Fruit fly (Drosophila melanogaster) whole organism, prepupa: ENCODE data around the gene CG3739.

ENCODE experiments used
- CG10631 ChIP-seq: fragments of 200-800 bp; sonication (Bioruptor generic); optimal IDR thresholded peaks from 2 replicates; lab custom pipeline; 2016; ENCODE audit warnings: missing biosample characterization, missing genetic modification characterization
- CG10669 ChIP-seq: fragments of 200-800 bp; sonication (Bioruptor generic); optimal IDR thresholded peaks from 3 replicates; lab custom pipeline; 2018; ENCODE audit warnings: missing biosample characterization, mild to moderate bottlenecking, missing genetic modification characterization, moderate library complexity
- CG15336 ChIP-seq: fragments of 200-800 bp; sonication (Bioruptor generic); IDR thresholded peaks from 2 replicates; pipeline ENCODE4 v1.3.6; 2022; ENCODE audit warnings: missing biosample characterization, missing genetic modification characterization
- CG16779 ChIP-seq: fragments of 200-800 bp; sonication (Bioruptor generic); optimal IDR thresholded peaks from 3 replicates; lab custom pipeline; 2017; ENCODE audit warnings: missing biosample characterization, mild to moderate bottlenecking, missing genetic modification characterization
- CG3032 ChIP-seq: fragments of 200-800 bp; optimal IDR thresholded peaks from 2 replicates; lab custom pipeline; 2019; ENCODE audit warnings: missing biosample characterization, mild to moderate bottlenecking, missing genetic modification characterization, moderate library complexity
- CG34406 ChIP-seq: fragments of 200-800 bp; sonication (Bioruptor generic); optimal IDR thresholded peaks from 3 replicates; lab custom pipeline; 2016; ENCODE audit warnings: missing biosample characterization, missing genetic modification characterization
- CG3919 ChIP-seq: fragments of 200-800 bp; sonication (Bioruptor generic); optimal IDR thresholded peaks from 3 replicates; lab custom pipeline; 2016; ENCODE audit warnings: missing biosample characterization, missing genetic modification characterization
- CG4318 ChIP-seq: fragments of 200-800 bp; sonication (Bioruptor generic); optimal IDR thresholded peaks from 3 replicates; lab custom pipeline; 2017; ENCODE audit warnings: missing biosample characterization, mild to moderate bottlenecking, missing genetic modification characterization
- CG6276 ChIP-seq: fragments of 200-800 bp; sonication (Bioruptor generic); optimal IDR thresholded peaks from 2 replicates; lab custom pipeline; 2017; ENCODE audit warnings: missing biosample characterization, mild to moderate bottlenecking, missing genetic modification characterization
- CG6792 ChIP-seq: fragments of 200-800 bp; sonication (Bioruptor generic); optimal IDR thresholded peaks from 3 replicates; lab custom pipeline; 2016; ENCODE audit warnings: missing biosample characterization, missing genetic modification characterization
- CG6854 ChIP-seq: fragments of 200-800 bp; sonication (Bioruptor generic); optimal IDR thresholded peaks from 2 replicates; lab custom pipeline; 2017; ENCODE audit warnings: missing biosample characterization, mild to moderate bottlenecking, missing genetic modification characterization
- CG7368 ChIP-seq: fragments of 200-800 bp; sonication (Bioruptor generic); optimal IDR thresholded peaks from 3 replicates; lab custom pipeline; 2016; ENCODE audit warnings: missing biosample characterization, missing genetic modification characterization
- CG8119 ChIP-seq: fragments of 200-800 bp; sonication (Bioruptor generic); IDR thresholded peaks from 3 replicates; pipeline ENCODE4 v1.3.6; 2022; ENCODE audit warnings: missing biosample characterization, missing genetic modification characterization
- CG8632 ChIP-seq: fragments of 200-800 bp; sonication (Bioruptor generic); optimal IDR thresholded peaks from 3 replicates; lab custom pipeline; 2016; ENCODE audit warnings: missing biosample characterization, missing genetic modification characterization
- CG9139 ChIP-seq: fragments of 200-800 bp; sonication (Bioruptor generic); optimal IDR thresholded peaks from 3 replicates; lab custom pipeline; 2017; ENCODE audit warnings: missing biosample characterization, mild to moderate bottlenecking, missing genetic modification characterization
- Eip75B ChIP-seq: fragments of 200-800 bp; sonication (Bioruptor generic); optimal IDR thresholded peaks from 3 replicates; lab custom pipeline; 2016; ENCODE audit warnings: missing biosample characterization, missing genetic modification characterization
- Eip78C ChIP-seq: fragments of 200-800 bp; sonication (Bioruptor generic); peaks from one replicate; lab custom pipeline; 2016; ENCODE audit warnings: missing biosample characterization, missing genetic modification characterization
- Eip93F ChIP-seq: fragments of 200-800 bp; sonication (Bioruptor generic); optimal IDR thresholded peaks from 2 replicates; lab custom pipeline; 2016; ENCODE audit warnings: missing biosample characterization, mild to moderate bottlenecking, missing genetic modification characterization
- Ets21C ChIP-seq: fragments of 200-800 bp; sonication (Bioruptor generic); optimal IDR thresholded peaks from 3 replicates; lab custom pipeline; 2016; ENCODE audit warnings: missing biosample characterization, missing genetic modification characterization
- Ets96B ChIP-seq: fragments of 200-800 bp; optimal IDR thresholded peaks from 2 replicates; lab custom pipeline; 2019; ENCODE audit warnings: missing biosample characterization, mild to moderate bottlenecking, missing genetic modification characterization, moderate library complexity
- Gug ChIP-seq: fragments of 200-800 bp; sonication (Bioruptor generic); IDR thresholded peaks from 2 replicates; pipeline ENCODE4 v1.3.6; 2022; ENCODE audit warnings: missing biosample characterization, missing genetic modification characterization
- Hr39 ChIP-seq: fragments of 200-800 bp; sonication (Bioruptor generic); optimal IDR thresholded peaks from 2 replicates; lab custom pipeline; 2016; ENCODE audit warnings: missing biosample characterization, missing genetic modification characterization
- Hr4 ChIP-seq: fragments of 200-800 bp; sonication (Bioruptor generic); optimal IDR thresholded peaks from 3 replicates; lab custom pipeline; 2016; ENCODE audit warnings: missing biosample characterization, missing genetic modification characterization
- Met ChIP-seq: fragments of 200-800 bp; sonication (Bioruptor generic); optimal IDR thresholded peaks from 3 replicates; lab custom pipeline; 2016; ENCODE audit warnings: missing biosample characterization, missing genetic modification characterization
- Sox102F ChIP-seq: fragments of 200-800 bp; sonication (Bioruptor generic); optimal IDR thresholded peaks from 2 replicates; lab custom pipeline; 2016; ENCODE audit warnings: missing biosample characterization, mild to moderate bottlenecking, missing genetic modification characterization
- acj6 ChIP-seq: fragments of 200-800 bp; sonication (Bioruptor generic); optimal IDR thresholded peaks from 3 replicates; lab custom pipeline; 2016; ENCODE audit warnings: missing biosample characterization, missing genetic modification characterization
- dsx ChIP-seq: fragments of 200-800 bp; optimal IDR thresholded peaks from 3 replicates; lab custom pipeline; 2019; ENCODE audit warnings: missing biosample characterization, mild to moderate bottlenecking, missing genetic modification characterization, moderate library complexity; ENCODE audit not compliant: poor library complexity, severe bottlenecking
- esn ChIP-seq: fragments of 200-800 bp; sonication (Bioruptor generic); optimal IDR thresholded peaks from 2 replicates; lab custom pipeline; 2016; ENCODE audit warnings: missing biosample characterization, mild to moderate bottlenecking, missing genetic modification characterization, moderate library complexity
- lz ChIP-seq: fragments of 200-800 bp; sonication (Bioruptor generic); optimal IDR thresholded peaks from 3 replicates; lab custom pipeline; 2016; ENCODE audit warnings: missing biosample characterization, missing genetic modification characterization
- salr ChIP-seq, 2 experiments: fragments of 200-800 bp; sonication (Bioruptor generic); optimal IDR thresholded peaks; 3 replicates each; lab custom pipeline; 2016 to 2018; ENCODE audit warnings: missing biosample characterization in 2 of 2, missing genetic modification characterization in 2 of 2, mild to moderate bottlenecking in 1 of 2
- svp ChIP-seq: fragments of 200-800 bp; sonication (Bioruptor generic); peaks from one replicate; lab custom pipeline; 2016; ENCODE audit warnings: missing biosample characterization, missing genetic modification characterization
- topi ChIP-seq: fragments of 200-800 bp; sonication (Bioruptor generic); optimal IDR thresholded peaks from 3 replicates; lab custom pipeline; 2016; ENCODE audit warnings: missing biosample characterization, missing genetic modification characterization
- vri ChIP-seq: fragments of 200-800 bp; sonication (Bioruptor generic); optimal IDR thresholded peaks from 3 replicates; lab custom pipeline; 2016; ENCODE audit warnings: missing biosample characterization, mild to moderate bottlenecking, missing genetic modification characterization

The CG3739 gene

DNA sequence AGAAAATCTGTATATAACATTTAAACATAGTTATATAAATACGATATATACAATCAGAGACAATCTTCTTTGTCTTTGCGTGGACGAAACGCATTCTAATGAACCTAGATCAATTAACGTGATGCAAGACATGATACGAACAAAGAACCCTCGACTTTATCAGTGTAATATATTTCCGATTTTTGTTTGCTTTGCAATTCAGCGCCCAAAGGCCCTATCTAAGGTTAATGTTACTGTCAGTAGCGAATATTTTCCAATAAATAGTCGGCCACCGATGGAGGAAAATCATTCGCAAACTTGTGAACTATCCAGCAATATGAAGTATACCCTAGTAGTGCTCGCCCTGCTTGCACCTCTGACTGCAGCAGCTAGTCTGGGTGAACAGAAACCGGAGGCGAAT is at the start of gene CG3739:
Gene CG3739 (plus strand): TSS at position 301 of the 400 bp plus-strand sequence.
- TF ChIP-seq vri (GFP tag; lab: Kevin White, UChicago) (no peak), CG8119 (no peak), salr (GFP tag; optimal IDR thresholded peaks at IDR 0.05; lab: Kevin White, UChicago) (no peak), Eip93F (GFP tag; lab: Kevin White, UChicago) (no peak), Eip75B (GFP tag; lab: Kevin White, UChicago) (no peak), Ets96B (tag; lab: Kevin White, UChicago) (no peak), Hr39 (no peak), CG4318 (GFP tag; lab: Kevin White, UChicago) (no peak), Ets21C (no peak), acj6 (GFP tag; lab: Kevin White, UChicago) (no peak), CG9139 (no peak), CG6792 (no peak), CG3919 (GFP tag; lab: Kevin White, UChicago) (no peak), svp (GFP tag; lab: Kevin White, UChicago) (no peak), CG6854 (GFP tag; lab: Kevin White, UChicago) (no peak), CG15336 (GFP tag; lab: Robert Waterston, UW) (no peak), CG16779 (tag; lab: Kevin White, UChicago) (no peak)

- TF ChIP-seq Eip78C (GFP tag; lab: Kevin White, UChicago) (peak; percentile 7), CG8632 (no peak)
Measured at dm6 chr3R:19343534-19344325, 49.4 kb upstream of the CG3739 start.

dm6 chr3R:19345214-19345613 is 47.9 kb upstream of the CG3739 start:
- TF ChIP-seq CG6276: no peak
- TF ChIP-seq Hr39: no peak
- TF ChIP-seq CG4318 (GFP tag; lab: Kevin White, UChicago): no peak
- no peak for TF ChIP-seq topi (GFP tag; lab: Kevin White, UChicago)
- no peak for TF ChIP-seq lz (GFP tag; lab: Kevin White, UChicago)
- no peak for TF ChIP-seq CG7368
- TF ChIP-seq CG9139: no peak
- TF ChIP-seq Hr4 (GFP tag; lab: Kevin White, UChicago): no peak
- no peak for TF ChIP-seq CG6792
- no peak for TF ChIP-seq CG3032
- TF ChIP-seq CG8632: no peak
- TF ChIP-seq CG10669 (GFP tag; lab: Kevin White, UChicago): no peak

- no peak for TF ChIP-seq CG3919 (GFP tag; lab: Kevin White, UChicago)
- no peak for TF ChIP-seq Gug (GFP tag; lab: Robert Waterston, UW)
Measured at dm6 chr3R:19346532-19346931, 46.6 kb upstream of the CG3739 start.

DNA sequence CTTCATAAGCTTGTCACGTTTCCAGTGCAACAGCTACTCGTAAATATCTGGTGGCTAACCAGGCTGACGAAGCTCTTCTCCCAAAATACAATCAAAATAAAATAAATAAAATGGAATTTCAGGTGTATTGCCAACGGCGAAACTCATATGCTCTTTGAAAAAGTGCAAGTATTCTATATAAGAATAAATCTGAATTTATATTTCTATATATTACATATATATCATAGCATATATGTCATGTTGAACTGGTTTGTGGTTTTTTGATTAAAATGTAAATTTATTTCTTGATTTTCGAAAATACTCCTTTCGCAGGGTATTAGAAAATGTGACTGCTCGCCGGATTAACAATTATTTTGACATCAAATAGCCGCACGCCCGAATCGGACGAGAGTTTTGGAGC is 45.5 kb upstream of the CG3739 start:
- peak; percentile 10 for TF ChIP-seq Sox102F (GFP tag; lab: Kevin White, UChicago)
- TF ChIP-seq dsx: no peak
- peak; percentile 39 for TF ChIP-seq Met (GFP tag; lab: Kevin White, UChicago)
- TF ChIP-seq Eip78C (GFP tag; lab: Kevin White, UChicago): peak; percentile 52
- TF ChIP-seq acj6 (GFP tag; lab: Kevin White, UChicago): peak; percentile 33
- TF ChIP-seq CG10631: peak; percentile 17
- peak; percentile 67 for TF ChIP-seq svp (GFP tag; lab: Kevin White, UChicago)
- TF ChIP-seq CG8632: no peak
- TF ChIP-seq esn (GFP tag; lab: Kevin White, UChicago): peak; percentile 37
- TF ChIP-seq CG34406 (GFP tag; lab: Kevin White, UChicago): peak; percentile 6
- TF ChIP-seq Ets21C: no peak
